Fruit fly (Drosophila melanogaster): ENCODE measurements around the gene CG15478.

DNA sequence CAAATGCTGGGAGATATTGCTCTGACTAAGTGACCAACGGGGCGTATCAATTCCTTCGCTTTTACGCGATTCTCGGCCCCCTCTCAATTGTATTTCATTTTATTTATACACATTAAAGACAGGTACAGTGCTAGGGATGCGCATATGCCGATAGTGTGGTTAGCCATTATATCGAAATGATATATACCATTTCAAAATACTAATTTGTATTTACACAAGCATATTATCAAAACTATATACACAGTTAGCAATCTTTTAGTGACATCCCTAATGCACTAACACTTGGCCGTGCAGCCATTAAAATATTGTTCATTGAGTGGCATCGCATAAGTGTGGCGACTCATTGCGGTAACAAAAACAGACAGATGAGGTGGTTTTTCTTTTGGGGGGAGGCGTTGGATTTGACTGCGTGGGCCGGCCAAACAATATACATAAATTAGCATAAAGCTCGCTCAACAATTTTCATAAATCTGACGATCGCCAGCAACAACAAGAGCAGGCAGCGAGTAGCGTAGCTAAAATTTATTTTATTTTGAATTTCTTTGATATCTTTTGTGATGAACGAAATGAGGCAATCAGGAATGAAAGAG, 51.0 kb downstream of the CG15478 start:
- TF ChIP-seq toe (GFP tag; optimal IDR thresholded peaks at IDR 0.05): no peak
- no peak for TF ChIP-seq CG7101 (tag; optimal IDR thresholded peaks at IDR 0.05)
- no peak for TF ChIP-seq CG5204 (GFP tag; optimal IDR thresholded peaks at IDR 0.05)
- TF ChIP-seq CG33017 (tag; optimal IDR thresholded peaks at IDR 0.05): no peak
- no peak for TF ChIP-seq CG12768 (GFP tag; optimal IDR thresholded peaks at IDR 0.05)
- no peak for TF ChIP-seq Clk (GFP tag; optimal IDR thresholded peaks at IDR 0.05)
- no peak for TF ChIP-seq CG11617 (GFP tag; optimal IDR thresholded peaks at IDR 0.05)
- TF ChIP-seq cic (GFP tag; optimal IDR thresholded peaks at IDR 0.05): no peak
- no peak for TF ChIP-seq CG1620 (GFP tag; optimal IDR thresholded peaks at IDR 0.05)
- TF ChIP-seq cnc (optimal IDR thresholded peaks at IDR 0.05): no peak
- TF ChIP-seq kay (GFP tag; ENCODE audit: borderline replicate concordance): no peak
- TF ChIP-seq CG7045 (GFP tag; optimal IDR thresholded peaks at IDR 0.05): no peak
- no peak for TF ChIP-seq ovo (GFP tag; optimal IDR thresholded peaks at IDR 0.05)
